Worm (Caenorhabditis elegans): ENCODE results near the gene let-765.
A peak's percentile ranks its signal among the peaks of the same experiment; 100 is the strongest.

let-765 gene

ce11 chrIII:6601073-6601472 is at the start of gene let-765:
Gene let-765, minus strand, starts transcription at chrIII:6601173.
- TF ChIP-seq ztf-23 (GFP tag; IDR thresholded peaks at IDR 0.05) (no peak), tab-1 (GFP tag; IDR thresholded peaks at IDR 0.05) (no peak), klf-2 (GFP tag; conservative IDR thresholded peaks at IDR 0.05) (no peak), flt-1 (GFP tag; IDR thresholded peaks at IDR 0.05) (no peak), cog-1 (tag; optimal IDR thresholded peaks at IDR 0.05) (no peak), ref-1 (GFP tag; conservative IDR thresholded peaks at IDR 0.05) (no peak), ztf-29 (GFP tag; IDR thresholded peaks at IDR 0.05) (no peak), T22C8.4 (GFP tag; IDR thresholded peaks at IDR 0.05) (no peak), med-1 (GFP tag; optimal IDR thresholded peaks at IDR 0.05; ENCODE audit: insufficient read depth) (no peak)

ce11 chrIII:6647568-6647967 is 46.6 kb upstream of the let-765 start:
- TF ChIP-seq flt-1 (GFP tag; IDR thresholded peaks at IDR 0.05): no peak
- TF ChIP-seq ztf-29 (GFP tag; IDR thresholded peaks at IDR 0.05): no peak
- TF ChIP-seq cog-1 (tag; optimal IDR thresholded peaks at IDR 0.05): no peak
- TF ChIP-seq ref-1 (GFP tag; conservative IDR thresholded peaks at IDR 0.05): no peak
- no peak for TF ChIP-seq tab-1 (GFP tag; IDR thresholded peaks at IDR 0.05)
- TF ChIP-seq klf-2 (GFP tag; conservative IDR thresholded peaks at IDR 0.05): no peak
- no peak for TF ChIP-seq med-1 (GFP tag; optimal IDR thresholded peaks at IDR 0.05; ENCODE audit: insufficient read depth)
- no peak for TF ChIP-seq ztf-23 (GFP tag; IDR thresholded peaks at IDR 0.05)

- TF ChIP-seq cog-1 (tag; optimal IDR thresholded peaks at IDR 0.05) (no peak), ref-1 (GFP tag; conservative IDR thresholded peaks at IDR 0.05) (no peak), med-1 (GFP tag; optimal IDR thresholded peaks at IDR 0.05; ENCODE audit: insufficient read depth) (no peak), flt-1 (GFP tag; IDR thresholded peaks at IDR 0.05) (no peak), T22C8.4 (GFP tag; IDR thresholded peaks at IDR 0.05) (no peak), ztf-29 (GFP tag; IDR thresholded peaks at IDR 0.05) (no peak), ztf-23 (GFP tag; IDR thresholded peaks at IDR 0.05) (no peak), tab-1 (GFP tag; IDR thresholded peaks at IDR 0.05) (no peak), klf-2 (GFP tag; conservative IDR thresholded peaks at IDR 0.05) (no peak)
Observed at ce11 chrIII:6646898-6647297, 45.9 kb upstream of the let-765 start.

- TF ChIP-seq ztf-23 (GFP tag; IDR thresholded peaks at IDR 0.05) (no peak), ztf-29 (GFP tag; IDR thresholded peaks at IDR 0.05) (no peak), tab-1 (GFP tag; IDR thresholded peaks at IDR 0.05) (no peak), T22C8.4 (GFP tag; IDR thresholded peaks at IDR 0.05) (no peak), med-1 (GFP tag; optimal IDR thresholded peaks at IDR 0.05; ENCODE audit: insufficient read depth) (no peak)
Observed at ce11 chrIII:6645305-6645704, 44.3 kb upstream of the let-765 start.

ce11 chrIII:6639028-6639427 is 38.1 kb upstream of the let-765 start:
- no peak for TF ChIP-seq ref-1 (GFP tag; conservative IDR thresholded peaks at IDR 0.05)

ce11 chrIII:6627876-6628275 is 26.9 kb upstream of the let-765 start:
- 0 out of 2 replicates have a peak, but pooled peaks have one; percentile 44 for TF ChIP-seq T22C8.4 (GFP tag; IDR thresholded peaks at IDR 0.05)

ce11 chrIII:6625317-6625716 is 24.3 kb upstream of the let-765 start:
- TF ChIP-seq med-1 (GFP tag; optimal IDR thresholded peaks at IDR 0.05; ENCODE audit: insufficient read depth) (no peak), T22C8.4 (GFP tag; IDR thresholded peaks at IDR 0.05) (no peak), flt-1 (GFP tag; IDR thresholded peaks at IDR 0.05) (no peak), klf-2 (GFP tag; conservative IDR thresholded peaks at IDR 0.05) (no peak), cog-1 (tag; optimal IDR thresholded peaks at IDR 0.05) (no peak), ztf-29 (GFP tag; IDR thresholded peaks at IDR 0.05) (no peak), tab-1 (GFP tag; IDR thresholded peaks at IDR 0.05) (no peak), ztf-23 (GFP tag; IDR thresholded peaks at IDR 0.05) (no peak), ref-1 (GFP tag; conservative IDR thresholded peaks at IDR 0.05) (no peak)

- no peak for TF ChIP-seq klf-2 (GFP tag; conservative IDR thresholded peaks at IDR 0.05)
- no peak for TF ChIP-seq med-1 (GFP tag; optimal IDR thresholded peaks at IDR 0.05; ENCODE audit: insufficient read depth)
- no peak for TF ChIP-seq tab-1 (GFP tag; IDR thresholded peaks at IDR 0.05)
- TF ChIP-seq ztf-23 (GFP tag; IDR thresholded peaks at IDR 0.05): no peak
- no peak for TF ChIP-seq flt-1 (GFP tag; IDR thresholded peaks at IDR 0.05)
- TF ChIP-seq ztf-29 (GFP tag; IDR thresholded peaks at IDR 0.05): no peak
- no peak for TF ChIP-seq ref-1 (GFP tag; conservative IDR thresholded peaks at IDR 0.05)
- no peak for TF ChIP-seq cog-1 (tag; optimal IDR thresholded peaks at IDR 0.05)
- no peak for TF ChIP-seq T22C8.4 (GFP tag; IDR thresholded peaks at IDR 0.05)
Observed at ce11 chrIII:6624872-6625271, 23.9 kb upstream of the let-765 start, which contains the start of gene copd-1. Gene copd-1, minus strand, starts transcription at chrIII:6624972.

ce11 chrIII:6619952-6620351 is 19.0 kb upstream of the let-765 start, which contains the start of gene C13B9.2:
Gene C13B9.2, plus strand, starts transcription at chrIII:6620252.
- TF ChIP-seq cog-1 (tag; optimal IDR thresholded peaks at IDR 0.05) (no peak), T22C8.4 (GFP tag; IDR thresholded peaks at IDR 0.05) (no peak), ref-1 (GFP tag; conservative IDR thresholded peaks at IDR 0.05) (no peak), tab-1 (GFP tag; IDR thresholded peaks at IDR 0.05) (no peak), ztf-23 (GFP tag; IDR thresholded peaks at IDR 0.05) (no peak), med-1 (GFP tag; optimal IDR thresholded peaks at IDR 0.05; ENCODE audit: insufficient read depth) (no peak), ztf-29 (GFP tag; IDR thresholded peaks at IDR 0.05) (no peak), flt-1 (GFP tag; IDR thresholded peaks at IDR 0.05) (no peak)

- no peak for TF ChIP-seq ztf-23 (GFP tag; IDR thresholded peaks at IDR 0.05)
- TF ChIP-seq flt-1 (GFP tag; IDR thresholded peaks at IDR 0.05): no peak
- TF ChIP-seq T22C8.4 (GFP tag; IDR thresholded peaks at IDR 0.05): no peak
- TF ChIP-seq ztf-29 (GFP tag; IDR thresholded peaks at IDR 0.05): no peak
- no peak for TF ChIP-seq ref-1 (GFP tag; conservative IDR thresholded peaks at IDR 0.05)
- no peak for TF ChIP-seq tab-1 (GFP tag; IDR thresholded peaks at IDR 0.05)
- TF ChIP-seq klf-2 (GFP tag; conservative IDR thresholded peaks at IDR 0.05): no peak
- TF ChIP-seq med-1 (GFP tag; optimal IDR thresholded peaks at IDR 0.05; ENCODE audit: insufficient read depth): no peak
- no peak for TF ChIP-seq cog-1 (tag; optimal IDR thresholded peaks at IDR 0.05)
Observed at ce11 chrIII:6615064-6615463, 14.1 kb upstream of the let-765 start, which contains the start of gene cmtr-2. Gene cmtr-2, plus strand, starts transcription at chrIII:6615414.
